Worm (Caenorhabditis elegans): ENCODE data around the gene F39F10.5.

ce11 chrX:16925343-16925742 is 11.8 kb upstream of the F39F10.5 start:
- TF ChIP-seq klf-2 (GFP tag; conservative IDR thresholded peaks at IDR 0.05), result no peak
- TF ChIP-seq tab-1 (GFP tag; IDR thresholded peaks at IDR 0.05), result no peak
- TF ChIP-seq flt-1 (GFP tag; IDR thresholded peaks at IDR 0.05), result no peak
- no peak for TF ChIP-seq ztf-23 (GFP tag; IDR thresholded peaks at IDR 0.05)
- TF ChIP-seq ztf-29 (GFP tag; IDR thresholded peaks at IDR 0.05), result no peak

Measured in whole organism, midembryonic.